Fruit fly (Drosophila melanogaster) whole organism: ENCODE measurements around the gene CG32087.

ENCODE experiments used
- pan ChIP-seq: fragments of >200 bp; optimal IDR thresholded peaks from 2 replicates; lab custom pipeline; 2017
- psq ChIP-seq: fragments of >200 bp; optimal IDR thresholded peaks from 2 replicates; lab custom pipeline; 2017
- usp ChIP-seq: fragments of >200 bp; optimal IDR thresholded peaks from 2 replicates; lab custom pipeline; 2017; ENCODE audit warnings: missing biosample characterization, missing genetic modification characterization, mixed read lengths

dm6 chr3L:11715187-11715586 is 16.8 kb upstream of the CG32087 start, which contains the start of gene CG14132:
- TF ChIP-seq pan (lab: Kevin White, UChicago) (no peak), psq (no peak), usp (GFP tag; lab: Kevin White, UChicago) (no peak)
